Worm (Caenorhabditis elegans) whole organism, mixed stage, embryonic: ENCODE results near the gene F40G12.6.

Experiments used
- blmp-1 ChIP-seq: fragments of 150-350 bp; optimal IDR thresholded peaks from 2 replicates; lab custom pipeline; 2014; ENCODE audit warnings: missing biosample characterization, missing genetic modification characterization
- lsy-2 ChIP-seq: fragments of 150-350 bp; optimal IDR thresholded peaks from 2 replicates; lab custom pipeline; 2014; ENCODE audit warnings: missing biosample characterization, missing genetic modification characterization
- mep-1 ChIP-seq: fragments of 150-350 bp; optimal IDR thresholded peaks from 2 replicates; lab custom pipeline; 2017; ENCODE audit warnings: missing biosample characterization, missing genetic modification reagents, missing genetic modification characterization, inconsistent platforms
- nhr-12 ChIP-seq: fragments of 150-350 bp; optimal IDR thresholded peaks from 2 replicates; lab custom pipeline; 2014; ENCODE audit warnings: missing biosample characterization, missing genetic modification characterization
- nhr-237 ChIP-seq: fragments of 150-350 bp; optimal IDR thresholded peaks from 2 replicates; lab custom pipeline; 2014; ENCODE audit warnings: missing biosample characterization, missing genetic modification characterization
- nhr-76 ChIP-seq: sonication (generic microtip); optimal IDR thresholded peaks from 2 replicates; lab custom pipeline; 2017; ENCODE audit warnings: missing biosample characterization, missing genetic modification characterization
- pha-4 ChIP-seq: fragments of 150-350 bp; optimal IDR thresholded peaks from 2 replicates; lab custom pipeline; 2018; ENCODE audit warnings: missing biosample characterization, missing genetic modification reagents, missing genetic modification characterization
- snpc-4 ChIP-seq: fragments of 150-350 bp; optimal IDR thresholded peaks from 2 replicates; lab custom pipeline; 2014; ENCODE audit warnings: missing biosample characterization, missing genetic modification characterization
- unc-39 ChIP-seq: fragments of 150-350 bp; optimal IDR thresholded peaks from 2 replicates; lab custom pipeline; 2014; ENCODE audit warnings: missing biosample characterization, missing genetic modification characterization
- unc-62 ChIP-seq: fragments of 150-350 bp; optimal IDR thresholded peaks from 2 replicates; lab custom pipeline; 2014; ENCODE audit warnings: missing biosample characterization, missing genetic modification reagents, missing genetic modification characterization
- ztf-11 ChIP-seq: fragments of 150-350 bp; optimal IDR thresholded peaks from 2 replicates; lab custom pipeline; 2014; ENCODE audit warnings: missing biosample characterization, missing genetic modification characterization

ce11 chrV:14316525-14316924 lies 43.6 kb upstream of the F40G12.6 start, which contains the start of gene F47B8.2:
- TF ChIP-seq nhr-76 (tag; lab: Kevin White, UChicago) (no peak), blmp-1 (tag; lab: Kevin White, UChicago) (no peak), nhr-12 (tag; lab: Kevin White, UChicago) (no peak), ztf-11 (no peak), mep-1 (no peak), unc-39 (tag; lab: Kevin White, UChicago) (no peak), unc-62 (GFP tag; lab: Kevin White, UChicago) (no peak), nhr-237 (tag; lab: Kevin White, UChicago) (no peak), pha-4 (no peak), snpc-4 (no peak), lsy-2 (tag; lab: Kevin White, UChicago) (no peak)
